Worm (Caenorhabditis elegans): ENCODE results near the gene rgs-2.
A peak's percentile ranks its signal among the peaks of the same experiment; 100 is the strongest.

DNA sequence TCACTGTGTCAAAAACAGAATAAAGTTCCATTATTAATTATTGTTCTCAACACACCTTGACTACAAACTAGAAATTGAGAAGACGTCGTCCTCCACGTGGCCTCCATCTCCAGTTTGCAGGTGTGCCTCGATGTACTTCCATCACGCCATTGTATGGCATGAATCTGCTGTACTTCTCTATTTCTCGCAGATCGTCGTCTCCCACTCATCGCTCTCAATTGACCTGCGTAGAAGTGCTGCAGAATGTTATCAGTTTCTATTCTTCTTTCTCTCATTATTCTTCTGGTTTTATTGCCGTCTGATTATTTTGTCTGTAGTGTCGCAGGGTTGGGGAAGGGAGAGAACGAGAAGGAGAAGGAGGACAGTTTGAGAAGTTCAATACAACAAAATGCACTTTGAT is 47.2 kb downstream of the rgs-2 start:
- no peak for TF ChIP-seq skn-1 (tag; optimal IDR thresholded peaks at IDR 0.05)
- no peak for TF ChIP-seq lin-15B (tag; optimal IDR thresholded peaks at IDR 0.05)
- no peak for TF ChIP-seq ceh-88 (GFP tag; IDR thresholded peaks at IDR 0.05)
- TF ChIP-seq dsc-1 (tag; optimal IDR thresholded peaks at IDR 0.05), result no peak
- no peak for TF ChIP-seq jun-1 (tag; optimal IDR thresholded peaks at IDR 0.05)
- peak; percentile 91 for TF ChIP-seq nhr-20 (tag; optimal IDR thresholded peaks at IDR 0.05)
- no peak for TF ChIP-seq hlh-17 (GFP tag; optimal IDR thresholded peaks at IDR 0.05; ENCODE audit: borderline replicate concordance)
- no peak for TF ChIP-seq zag-1 (tag; optimal IDR thresholded peaks at IDR 0.05)
- peak in 5 of 6 experiments; percentile 34 to 73 (median 44) for TF ChIP-seq elt-3 (tag; optimal IDR thresholded peaks at IDR 0.05)
- no peak for TF ChIP-seq C16A3.4 (tag; optimal IDR thresholded peaks at IDR 0.05)
- TF ChIP-seq unc-30 (tag; optimal IDR thresholded peaks at IDR 0.05), result no peak
